Worm (Caenorhabditis elegans) whole organism, young adult: ENCODE data around the gene H01G02.4.

Experiments
- C06A6.2 ChIP-seq: fragments of 200-800 bp; sonication (Bioruptor generic); conservative IDR thresholded peaks from 2 replicates; pipeline ENCODE4 v1.3.6; 2022; ENCODE audit warnings: missing genetic modification characterization, missing compliant biosample characterization
- C17E4.6 ChIP-seq: fragments of 200-800 bp; sonication (Bioruptor generic); IDR thresholded peaks from 2 replicates; pipeline ENCODE4 v1.3.6; 2022; ENCODE audit warnings: missing genetic modification reagents, missing genetic modification characterization, missing compliant biosample characterization
- F22D6.2 ChIP-seq: sonication (generic microtip); optimal IDR thresholded peaks from 2 replicates; lab custom pipeline; 2016; ENCODE audit warnings: mild to moderate bottlenecking, missing genetic modification characterization, missing compliant biosample characterization
- F49E8.2 ChIP-seq: sonication (generic microtip); optimal IDR thresholded peaks from 3 replicates; lab custom pipeline; 2017; ENCODE audit warnings: missing genetic modification characterization, mild to moderate bottlenecking, missing compliant biosample characterization, antibody characterized with exemption, moderate library complexity; ENCODE audit not compliant: insufficient read depth
- F52B5.7 ChIP-seq: sonication (generic microtip); optimal IDR thresholded peaks from 2 replicates; lab custom pipeline; 2016; ENCODE audit warnings: mild to moderate bottlenecking, missing genetic modification characterization, missing compliant biosample characterization
- F57C9.4 ChIP-seq: sonication (generic microtip); optimal IDR thresholded peaks from 2 replicates; lab custom pipeline; 2017; ENCODE audit warnings: mild to moderate bottlenecking, missing genetic modification characterization, missing compliant biosample characterization
- K11D2.4 ChIP-seq: fragments of 200-800 bp; sonication (Bioruptor generic); IDR thresholded peaks from 2 replicates; pipeline ENCODE4 v1.3.6; 2022; ENCODE audit warnings: missing genetic modification reagents, missing genetic modification characterization, missing compliant biosample characterization
- K12H6.12 ChIP-seq: fragments of 200-800 bp; sonication (Bioruptor generic); optimal IDR thresholded peaks from 2 replicates; lab custom pipeline; 2018; ENCODE audit warnings: mild to moderate bottlenecking, missing genetic modification characterization, missing compliant biosample characterization
- T07F8.4 ChIP-seq: sonication (generic microtip); optimal IDR thresholded peaks from 2 replicates; lab custom pipeline; 2016; ENCODE audit warnings: mild to moderate bottlenecking, missing genetic modification characterization, moderate library complexity, missing compliant biosample characterization
- Y95B8A.8 ChIP-seq: fragments of 200-800 bp; sonication (Bioruptor generic); IDR thresholded peaks from 2 replicates; pipeline ENCODE4 v1.3.6; 2022; ENCODE audit warnings: missing genetic modification reagents, missing genetic modification characterization, missing compliant biosample characterization
- ZK185.1 ChIP-seq: sonication (generic microtip); optimal IDR thresholded peaks from 2 replicates; lab custom pipeline; 2016; ENCODE audit warnings: mild to moderate bottlenecking, missing genetic modification characterization, missing compliant biosample characterization; ENCODE audit not compliant: poor library complexity, severe bottlenecking
- akir-1 ChIP-seq: fragments of 200-800 bp; sonication (Bioruptor generic); optimal IDR thresholded peaks from 2 replicates; lab custom pipeline; 2018; ENCODE audit warnings: mild to moderate bottlenecking, missing genetic modification characterization, moderate library complexity, missing compliant biosample characterization
- aptf-2 ChIP-seq: fragments of 200-800 bp; sonication (Bioruptor generic); conservative IDR thresholded peaks from 2 replicates; pipeline ENCODE4 v1.3.6; 2022; ENCODE audit warnings: missing genetic modification reagents, missing genetic modification characterization, missing compliant biosample characterization
- athp-1 ChIP-seq: sonication (generic microtip); optimal IDR thresholded peaks from 2 replicates; lab custom pipeline; 2017; ENCODE audit warnings: mild to moderate bottlenecking, missing genetic modification characterization, missing compliant biosample characterization
- bed-1 ChIP-seq: fragments of 200-800 bp; sonication (Bioruptor generic); IDR thresholded peaks from 2 replicates; pipeline ENCODE4 v1.3.6; 2022; ENCODE audit warnings: missing genetic modification reagents, missing genetic modification characterization, missing compliant biosample characterization
- bed-2 ChIP-seq: fragments of 200-800 bp; sonication (Bioruptor generic); IDR thresholded peaks from 2 replicates; pipeline ENCODE4 v1.3.6; 2022; ENCODE audit warnings: missing genetic modification reagents, missing genetic modification characterization, missing compliant biosample characterization
- ceh-27 ChIP-seq: fragments of 200-800 bp; sonication (Bioruptor generic); optimal IDR thresholded peaks from 2 replicates; lab custom pipeline; 2018; ENCODE audit warnings: mild to moderate bottlenecking, missing genetic modification characterization, moderate library complexity, missing compliant biosample characterization
- ceh-40 ChIP-seq: fragments of 200-800 bp; sonication (Bioruptor generic); IDR thresholded peaks from 2 replicates; pipeline ENCODE4 v1.3.6; 2022; ENCODE audit warnings: missing genetic modification characterization, missing compliant biosample characterization
- ceh-58 ChIP-seq: fragments of 200-800 bp; sonication (Bioruptor generic); IDR thresholded peaks from 2 replicates; pipeline ENCODE4 v1.3.6; 2022; ENCODE audit warnings: missing genetic modification characterization, missing compliant biosample characterization
- ceh-79 ChIP-seq: sonication (generic microtip); optimal IDR thresholded peaks from 2 replicates; lab custom pipeline; 2017; ENCODE audit warnings: mild to moderate bottlenecking, missing genetic modification characterization, missing compliant biosample characterization
- chd-7 ChIP-seq: sonication (generic microtip); optimal IDR thresholded peaks from 2 replicates; lab custom pipeline; 2016; ENCODE audit warnings: mild to moderate bottlenecking, missing genetic modification characterization, moderate library complexity, missing compliant biosample characterization
- die-1 ChIP-seq: sonication (generic microtip); optimal IDR thresholded peaks from 2 replicates; lab custom pipeline; 2016; ENCODE audit warnings: missing genotype, mild to moderate bottlenecking, missing genetic modification characterization, missing compliant biosample characterization
- dpff-1 ChIP-seq: sonication (generic microtip); optimal IDR thresholded peaks from 2 replicates; lab custom pipeline; 2017; ENCODE audit warnings: mild to moderate bottlenecking, missing genetic modification characterization, missing compliant biosample characterization
- egl-18 ChIP-seq: fragments of 200-800 bp; sonication (Bioruptor generic); IDR thresholded peaks from 2 replicates; pipeline ENCODE4 v1.3.6; 2022; ENCODE audit warnings: missing genetic modification reagents, missing genetic modification characterization, missing compliant biosample characterization
- egl-44 ChIP-seq: fragments of 200-800 bp; sonication (Bioruptor generic); IDR thresholded peaks from 2 replicates; pipeline ENCODE4 v1.3.6; 2022; ENCODE audit warnings: missing genetic modification reagents, missing genetic modification characterization, missing compliant biosample characterization
- ekl-4 ChIP-seq: fragments of 200-800 bp; sonication (Bioruptor generic); IDR thresholded peaks from 2 replicates; pipeline ENCODE4 v1.3.6; 2022; ENCODE audit warnings: missing genetic modification reagents, missing genetic modification characterization, missing compliant biosample characterization
- gei-17 ChIP-seq: fragments of 200-800 bp; sonication (Bioruptor generic); optimal IDR thresholded peaks from 2 replicates; lab custom pipeline; 2018; ENCODE audit warnings: mild to moderate bottlenecking, missing genetic modification characterization, missing compliant biosample characterization
- hlh-12 ChIP-seq: sonication (generic microtip); optimal IDR thresholded peaks from 2 replicates; lab custom pipeline; 2016; ENCODE audit warnings: missing genetic modification characterization, missing compliant biosample characterization
- let-607 ChIP-seq, 2 experiments: fragments of 200-800 bp in 1 of 2; sonication (Bioruptor generic) in 1 of 2; sonication (generic microtip) in 1 of 2; optimal IDR thresholded peaks; 2 replicates each; lab custom pipeline; 2016 to 2018; ENCODE audit warnings: mild to moderate bottlenecking in 2 of 2, missing compliant biosample characterization in 2 of 2, missing genetic modification characterization in 2 of 2, moderate library complexity in 2 of 2, missing genotype in 1 of 2
- lin-35 ChIP-seq, 3 experiments: fragments of 150-350 bp in 2 of 3; sonication (generic microtip) in 1 of 3; optimal IDR thresholded peaks; 2 replicates each; lab custom pipeline; 2014 to 2018; ENCODE audit warnings: missing biosample characterization in 3 of 3, missing genetic modification characterization in 3 of 3, missing genetic modification reagents in 3 of 3
- lin-40 ChIP-seq: sonication (generic microtip); optimal IDR thresholded peaks from 2 replicates; lab custom pipeline; 2016; ENCODE audit warnings: missing genetic modification characterization, mild to moderate bottlenecking, missing compliant biosample characterization, missing genotype, missing genetic modification reagents
- lin-54 ChIP-seq: fragments of 200-800 bp; sonication (Bioruptor generic); optimal IDR thresholded peaks from 2 replicates; lab custom pipeline; 2018; ENCODE audit warnings: mild to moderate bottlenecking, missing genetic modification characterization, missing compliant biosample characterization
- lir-1 ChIP-seq: fragments of 200-800 bp; sonication (Bioruptor generic); conservative IDR thresholded peaks from 2 replicates; pipeline ENCODE4 v1.3.6; 2022; ENCODE audit warnings: missing genetic modification reagents, missing genetic modification characterization, missing compliant biosample characterization
- mcd-1 ChIP-seq: fragments of 200-800 bp; sonication (Bioruptor generic); IDR thresholded peaks from 2 replicates; pipeline ENCODE4 v1.3.6; 2022; ENCODE audit warnings: missing genetic modification reagents, missing genetic modification characterization, missing compliant biosample characterization
- mes-4 ChIP-seq: sonication (generic microtip); optimal IDR thresholded peaks from 2 replicates; lab custom pipeline; 2016; ENCODE audit warnings: missing genotype, missing genetic modification characterization, missing compliant biosample characterization
- mxl-1 ChIP-seq: sonication (generic microtip); optimal IDR thresholded peaks from 2 replicates; lab custom pipeline; 2016; ENCODE audit warnings: missing genetic modification characterization, missing compliant biosample characterization
- sdz-38 ChIP-seq: sonication (generic microtip); optimal IDR thresholded peaks from 2 replicates; lab custom pipeline; 2016; ENCODE audit warnings: missing genotype, missing genetic modification characterization, missing compliant biosample characterization
- sea-2 ChIP-seq: fragments of 200-800 bp; sonication (Bioruptor generic); IDR thresholded peaks from 2 replicates; pipeline ENCODE4 v1.3.6; 2022; ENCODE audit warnings: missing genetic modification characterization, missing compliant biosample characterization
- snpc-1.1 ChIP-seq: sonication (generic microtip); optimal IDR thresholded peaks from 2 replicates; lab custom pipeline; 2017; ENCODE audit warnings: missing genetic modification characterization, mild to moderate bottlenecking, missing compliant biosample characterization, antibody characterized with exemption, moderate library complexity, missing genotype, missing genetic modification reagents; ENCODE audit not compliant: insufficient read depth
- somi-1 ChIP-seq: fragments of 200-800 bp; sonication (Bioruptor generic); optimal IDR thresholded peaks from 2 replicates; lab custom pipeline; 2018; ENCODE audit warnings: mild to moderate bottlenecking, missing genetic modification characterization, missing compliant biosample characterization
- sptf-2 ChIP-seq: fragments of 200-800 bp; sonication (Bioruptor generic); optimal IDR thresholded peaks from 2 replicates; lab custom pipeline; 2018; ENCODE audit warnings: mild to moderate bottlenecking, missing genetic modification characterization, missing compliant biosample characterization
- tbx-9 ChIP-seq: sonication (generic microtip); optimal IDR thresholded peaks from 2 replicates; lab custom pipeline; 2016; ENCODE audit warnings: borderline replicate concordance, missing genetic modification characterization, inconsistent platforms, missing compliant biosample characterization
- zfh-2 ChIP-seq: fragments of 200-800 bp; sonication (Bioruptor generic); conservative IDR thresholded peaks from 2 replicates; pipeline ENCODE4 v1.3.6; 2022; ENCODE audit warnings: missing genetic modification reagents, missing genetic modification characterization, missing compliant biosample characterization
- ztf-25 ChIP-seq: fragments of 200-800 bp; sonication (Bioruptor generic); IDR thresholded peaks from 2 replicates; pipeline ENCODE4 v1.3.6; 2022; ENCODE audit warnings: missing genetic modification reagents, missing genetic modification characterization, missing compliant biosample characterization
- ztf-3 ChIP-seq: fragments of 200-800 bp; sonication (Bioruptor generic); optimal IDR thresholded peaks from 2 replicates; lab custom pipeline; 2018; ENCODE audit warnings: mild to moderate bottlenecking, missing genetic modification characterization, missing compliant biosample characterization

H01G02.4 gene

DNA sequence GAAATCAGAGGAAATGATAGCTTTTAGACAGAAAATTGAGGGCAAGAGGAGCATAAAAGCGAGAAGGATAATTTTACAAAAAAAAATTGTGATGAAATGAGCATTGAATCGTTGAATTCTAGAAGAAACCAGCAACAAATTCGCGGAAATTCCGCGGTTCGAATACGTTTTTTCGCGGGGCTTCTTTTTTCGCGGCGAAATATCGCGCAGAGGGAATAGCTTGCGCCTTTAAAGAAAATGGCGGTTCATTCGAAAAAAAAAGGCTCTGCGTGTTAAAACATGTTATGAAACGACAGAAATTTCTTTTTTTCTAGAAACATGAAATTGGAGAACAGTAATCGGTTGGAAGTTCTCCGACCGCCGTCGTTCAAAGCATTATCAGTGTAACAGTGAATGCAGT lies 19.5 kb upstream of the H01G02.4 start (continued):
- TF ChIP-seq snpc-1.1 (tag; lab: Kevin White, UChicago) = no peak
- no peak for TF ChIP-seq F57C9.4 (tag; lab: Kevin White, UChicago)
- TF ChIP-seq aptf-2 (GFP tag; lab: Robert Waterston, UW) = no peak
- no peak for TF ChIP-seq ceh-79 (tag; lab: Kevin White, UChicago)
- TF ChIP-seq athp-1 (tag; lab: Kevin White, UChicago) = no peak
- TF ChIP-seq ceh-58 (GFP tag; lab: Robert Waterston, UW) = no peak
- no peak for TF ChIP-seq mes-4
- TF ChIP-seq Y95B8A.8 = peak; percentile 85
- TF ChIP-seq chd-7 (tag; lab: Kevin White, UChicago) = no peak
- no peak for TF ChIP-seq sptf-2
- no peak for TF ChIP-seq egl-18 (GFP tag; lab: Robert Waterston, UW)
- no peak for TF ChIP-seq zfh-2
- TF ChIP-seq bed-2 (GFP tag; lab: Robert Waterston, UW) = no peak
- no peak for TF ChIP-seq F52B5.7 (tag; lab: Kevin White, UChicago)
- TF ChIP-seq, all 124 proteins: peak for 34

DNA sequence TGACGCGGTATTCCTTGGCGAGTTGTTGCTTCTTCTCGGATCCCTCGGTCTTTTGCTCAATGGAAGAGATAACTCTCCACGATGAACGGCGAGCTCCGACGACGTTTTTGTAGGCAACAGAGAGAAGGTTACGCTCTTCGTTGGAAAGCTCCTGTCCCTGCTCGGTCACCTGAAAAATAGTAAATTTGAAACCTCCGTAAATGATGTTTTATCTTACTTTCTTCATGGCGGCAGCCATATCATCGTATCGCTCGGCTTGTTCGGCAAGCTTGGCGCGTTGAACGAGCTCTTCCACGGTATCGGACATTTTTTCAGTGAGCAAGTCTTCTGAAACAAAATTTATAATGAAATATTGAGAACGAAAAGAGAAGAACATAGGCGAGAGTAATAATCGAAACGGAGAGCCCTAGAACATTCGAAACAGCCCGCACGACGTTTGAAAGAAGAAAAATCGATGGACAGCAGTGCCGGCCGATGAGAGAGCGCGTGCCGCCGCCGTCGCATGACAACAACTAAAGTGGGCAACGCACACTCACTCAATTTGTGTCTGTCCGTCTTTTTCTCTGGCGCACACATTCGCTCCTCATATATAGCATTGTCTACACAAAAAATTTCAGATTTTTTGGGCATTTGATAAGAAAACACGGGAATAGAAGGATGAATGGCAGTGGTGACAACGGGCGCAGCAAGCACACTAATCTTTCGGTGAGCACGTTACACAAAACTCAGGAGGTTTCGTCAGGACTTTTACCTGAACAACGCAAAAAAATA lies 18.8 kb upstream of the H01G02.4 start, which contains the start of the genes par-5 and M117.3:
Gene par-5, minus strand, starts transcription at position 334 of the 771 bp plus-strand sequence.
Gene M117.3, plus strand, starts transcription at position 616 of the 771 bp plus-strand sequence.
- TF ChIP-seq let-607 (tag; optimal IDR thresholded peaks at IDR 0.05; lab: Kevin White, UChicago) = peak; percentile 36 to 39
- TF ChIP-seq gei-17 = no peak
- TF ChIP-seq ceh-40 (GFP tag; lab: Robert Waterston, UW) = no peak
- peak; percentile 85 for TF ChIP-seq zfh-2
- peak; percentile 43 for TF ChIP-seq mxl-1 (tag; lab: Kevin White, UChicago)
- TF ChIP-seq die-1 (tag; lab: Kevin White, UChicago) = peak; percentile 14
- TF ChIP-seq egl-44 (GFP tag; lab: Robert Waterston, UW) = peak; percentile 90
- TF ChIP-seq lin-54 (GFP tag; lab: Kevin White, UChicago) = peak; percentile 68
- 0 out of 2 replicates have a peak, but pooled peaks have one; percentile 22 for TF ChIP-seq egl-18 (GFP tag; lab: Robert Waterston, UW)
- peak; percentile 69 for TF ChIP-seq lin-40
- 0 out of 2 replicates have a peak, but pooled peaks have one; percentile 26 for TF ChIP-seq sea-2 (GFP tag; lab: Robert Waterston, UW)
- peak; percentile 19 for TF ChIP-seq F22D6.2 (tag; lab: Kevin White, UChicago)
- TF ChIP-seq ztf-3 (GFP tag; lab: Kevin White, UChicago) = peak; percentile 35
- TF ChIP-seq lin-35 (GFP tag; optimal IDR thresholded peaks at IDR 0.05; lab: Kevin White, UChicago) = peak in 1 of 3 experiments; percentile 73
- peak; percentile 52 for TF ChIP-seq somi-1 (GFP tag; lab: Kevin White, UChicago)
- no peak for TF ChIP-seq bed-1
- peak; percentile 45; the same call in 1 of the 2 replicates for TF ChIP-seq C17E4.6
- no peak for TF ChIP-seq F49E8.2 (tag; lab: Kevin White, UChicago)
- no peak for TF ChIP-seq ztf-25 (GFP tag; lab: Robert Waterston, UW)
- peak; percentile 73 for TF ChIP-seq T07F8.4 (tag; lab: Kevin White, UChicago)
- TF ChIP-seq dpff-1 (tag; lab: Kevin White, UChicago) = no peak
- peak; percentile 76 for TF ChIP-seq K12H6.12
- TF ChIP-seq K11D2.4 (GFP tag; lab: Robert Waterston, UW) = peak; percentile 65
- peak; percentile 58 for TF ChIP-seq mcd-1
- peak; percentile 51; the same call in 1 of the 2 replicates for TF ChIP-seq lir-1 (GFP tag; lab: Robert Waterston, UW)
- TF ChIP-seq ZK185.1 (tag; lab: Kevin White, UChicago) = peak; percentile 57
- peak; percentile 26 for TF ChIP-seq F52B5.7 (tag; lab: Kevin White, UChicago)
- TF ChIP-seq tbx-9 (tag; lab: Kevin White, UChicago) = no peak
- TF ChIP-seq ceh-27 = peak; percentile 90
- TF ChIP-seq hlh-12 (tag; lab: Kevin White, UChicago) = no peak
- no peak for TF ChIP-seq akir-1 (GFP tag; lab: Kevin White, UChicago)
- no peak for TF ChIP-seq sdz-38 (tag; lab: Kevin White, UChicago)
- TF ChIP-seq ekl-4 (GFP tag; lab: Robert Waterston, UW) = peak; percentile 92
- TF ChIP-seq C06A6.2 (GFP tag; lab: Robert Waterston, UW) = peak; percentile 60; the same call in 1 of the 2 replicates
